Worm (Caenorhabditis elegans): ENCODE results near the gene nsy-4.

DNA sequence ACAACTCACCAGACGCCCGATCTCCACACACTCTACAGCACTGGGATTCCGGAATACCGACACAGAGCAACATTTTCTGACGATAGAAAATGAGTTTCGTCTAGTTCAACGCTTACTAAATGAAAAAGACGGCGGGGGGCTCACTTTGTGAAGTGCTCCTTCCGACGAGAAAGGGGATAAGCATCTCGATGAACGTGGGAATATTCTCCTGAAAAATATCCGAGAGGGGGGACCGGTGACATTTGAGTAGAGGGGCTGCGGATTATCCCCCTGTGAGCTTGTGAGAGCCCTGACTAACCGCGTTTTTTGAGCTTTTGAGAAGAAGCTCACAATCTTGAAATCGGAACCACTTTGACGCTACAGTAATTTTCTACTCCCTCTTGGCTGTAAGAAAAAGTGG is 6.5 kb downstream of the nsy-4 start, which contains the start of gene nhr-236:
- TF ChIP-seq fos-1 (tag; optimal IDR thresholded peaks at IDR 0.05), result no peak
- no peak for TF ChIP-seq aly-2 (tag; optimal IDR thresholded peaks at IDR 0.05)
- TF ChIP-seq nhr-77 (tag; optimal IDR thresholded peaks at IDR 0.05), result no peak
- TF ChIP-seq F13H6.1 (tag; optimal IDR thresholded peaks at IDR 0.05), result no peak
- no peak for TF ChIP-seq skn-1 (tag; optimal IDR thresholded peaks at IDR 0.05)
- no peak for TF ChIP-seq R02D3.7 (tag; optimal IDR thresholded peaks at IDR 0.05)
- no peak for TF ChIP-seq ceh-82 (tag; optimal IDR thresholded peaks at IDR 0.05)
- TF ChIP-seq Y55F3AM.14 (GFP tag; optimal IDR thresholded peaks at IDR 0.05), result no peak
- no peak for TF ChIP-seq zag-1 (tag; optimal IDR thresholded peaks at IDR 0.05)
- TF ChIP-seq ztf-11 (tag; optimal IDR thresholded peaks at IDR 0.05), result no peak
